Worm (Caenorhabditis elegans): ENCODE measurements around the gene K09E9.3.

- no peak for TF ChIP-seq unc-62 (GFP tag; optimal IDR thresholded peaks at IDR 0.05)
- TF ChIP-seq ama-1 (optimal IDR thresholded peaks at IDR 0.05) = no peak
Observed at ce11 chrX:15621001-15621400, 7.4 kb upstream of the K09E9.3 start.

All from whole organism, L3 larva.